Worm (Caenorhabditis elegans): ENCODE measurements around the gene gei-13.

DNA sequence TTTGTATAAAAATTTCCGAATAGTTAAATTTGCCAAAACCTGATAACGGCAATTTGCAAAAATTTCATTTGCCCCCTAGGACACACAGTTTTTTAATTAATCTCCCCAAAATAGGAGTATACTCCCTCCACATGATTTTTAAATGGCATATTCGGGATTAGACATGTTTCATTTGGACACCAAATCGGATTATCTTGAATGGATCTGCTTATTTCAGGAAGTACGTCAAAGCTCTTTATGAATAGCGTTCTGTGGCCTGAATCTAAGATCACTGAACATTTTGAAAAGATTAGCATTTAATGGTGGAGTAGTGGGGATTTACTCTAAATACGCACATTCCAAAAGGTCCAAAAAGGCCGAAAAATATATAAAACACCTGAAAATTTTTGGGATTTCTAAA is 21.7 kb upstream of the gei-13 start:
- TF ChIP-seq ztf-29 (GFP tag; IDR thresholded peaks at IDR 0.05) (no peak), cog-1 (tag; optimal IDR thresholded peaks at IDR 0.05) (no peak), tab-1 (GFP tag; IDR thresholded peaks at IDR 0.05) (no peak), ref-1 (GFP tag; conservative IDR thresholded peaks at IDR 0.05) (no peak), ztf-23 (GFP tag; IDR thresholded peaks at IDR 0.05) (no peak), flt-1 (GFP tag; IDR thresholded peaks at IDR 0.05) (no peak)
